Fruit fly (Drosophila melanogaster) S2 (cell line): ENCODE results near the gene rk.

Experiments used
- CG8478 ChIP-seq: fragments of >200 bp; optimal IDR thresholded peaks from 2 replicates; lab custom pipeline; 2018
- CTCF ChIP-seq, 2 experiments: fragments of >200 bp; optimal IDR thresholded peaks; 2 replicates each; lab custom pipeline; 2018

DNA sequence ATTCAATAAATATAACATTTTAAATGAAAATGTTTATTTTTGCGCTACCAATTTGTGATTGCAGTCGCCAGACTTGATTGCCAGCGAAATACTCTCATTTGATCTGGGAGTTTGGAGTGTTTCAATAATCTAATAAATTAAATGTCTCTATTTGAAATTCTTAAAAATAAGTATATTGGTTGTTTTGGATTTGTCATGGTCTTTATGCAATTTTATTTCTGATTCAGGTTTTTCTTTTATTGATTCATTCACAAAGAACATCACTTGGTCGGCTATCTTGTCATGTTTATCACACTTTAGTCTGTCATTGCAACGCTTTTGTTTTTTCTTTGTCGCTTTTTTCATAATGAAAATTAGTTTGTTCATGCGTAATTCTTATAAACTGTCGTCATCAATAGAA lies 2.1 kb downstream of the rk start:
- TF ChIP-seq CTCF (optimal IDR thresholded peaks at IDR 0.05; lab: Kevin White, UChicago) (no peak), CG8478 (lab: Kevin White, UChicago) (no peak)
